Worm (Caenorhabditis elegans) whole organism, late embryonic: ENCODE results near the gene C33H5.16.

Experiments used
- C38D4.7 ChIP-seq: fragments of 200-800 bp; sonication (Bioruptor generic); optimal IDR thresholded peaks from 2 replicates; lab custom pipeline; 2018; ENCODE audit warnings: mild to moderate bottlenecking, missing genetic modification characterization, moderate library complexity, missing compliant biosample characterization
- F13H6.1 ChIP-seq: sonication (generic microtip); optimal IDR thresholded peaks from 2 replicates; lab custom pipeline; 2016; ENCODE audit warnings: missing genetic modification characterization, missing compliant biosample characterization
- K09A11.1 ChIP-seq: sonication (generic microtip); optimal IDR thresholded peaks from 2 replicates; lab custom pipeline; 2017; ENCODE audit warnings: antibody characterized with exemption, mild to moderate bottlenecking, missing genetic modification characterization, missing compliant biosample characterization; ENCODE audit not compliant: insufficient read depth
- T23F11.4 ChIP-seq: fragments of 200-800 bp; sonication (Bioruptor generic); optimal IDR thresholded peaks from 2 replicates; lab custom pipeline; 2018; ENCODE audit warnings: mild to moderate bottlenecking, missing genetic modification characterization, missing compliant biosample characterization
- Y22D7AL.16 ChIP-seq: sonication (generic microtip); optimal IDR thresholded peaks from 2 replicates; lab custom pipeline; 2016; ENCODE audit warnings: missing genetic modification characterization, missing compliant biosample characterization
- ahr-1 ChIP-seq: sonication (generic microtip); optimal IDR thresholded peaks from 2 replicates; lab custom pipeline; 2016; ENCODE audit warnings: missing genetic modification characterization, missing compliant biosample characterization
- ama-1 ChIP-seq: fragments of 150-350 bp; optimal IDR thresholded peaks from 2 replicates; lab custom pipeline; 2014
- ceh-14 ChIP-seq: sonication (generic microtip); optimal IDR thresholded peaks from 2 replicates; lab custom pipeline; 2016; ENCODE audit warnings: missing genotype, missing genetic modification characterization, missing compliant biosample characterization
- ceh-18 ChIP-seq: sonication (generic microtip); optimal IDR thresholded peaks from 2 replicates; lab custom pipeline; 2016; ENCODE audit warnings: missing genetic modification characterization, missing compliant biosample characterization
- ceh-24 ChIP-seq: sonication (generic microtip); optimal IDR thresholded peaks from 2 replicates; lab custom pipeline; 2016; ENCODE audit warnings: mild to moderate bottlenecking, missing genetic modification characterization, missing compliant biosample characterization
- ceh-30 ChIP-seq: fragments of 150-350 bp; optimal IDR thresholded peaks from 2 replicates; lab custom pipeline; 2014; ENCODE audit warnings: missing biosample characterization, missing genetic modification characterization
- ceh-31 ChIP-seq: sonication (generic microtip); optimal IDR thresholded peaks from 2 replicates; lab custom pipeline; 2016; ENCODE audit warnings: missing genetic modification characterization, missing compliant biosample characterization
- ceh-34 ChIP-seq: sonication (generic microtip); optimal IDR thresholded peaks from 2 replicates; lab custom pipeline; 2016; ENCODE audit warnings: mild to moderate bottlenecking, missing genetic modification characterization, missing compliant biosample characterization
- ceh-48 ChIP-seq: sonication (generic microtip); optimal IDR thresholded peaks from 2 replicates; lab custom pipeline; 2016; ENCODE audit warnings: missing genetic modification characterization, inconsistent platforms, missing compliant biosample characterization
- ceh-6 ChIP-seq: fragments of 200-800 bp; sonication (Bioruptor generic); optimal IDR thresholded peaks from 2 replicates; lab custom pipeline; 2018; ENCODE audit warnings: mild to moderate bottlenecking, missing genetic modification characterization, missing compliant biosample characterization
- ceh-9 ChIP-seq: sonication (generic microtip); optimal IDR thresholded peaks from 2 replicates; lab custom pipeline; 2016; ENCODE audit warnings: mild to moderate bottlenecking, missing genetic modification characterization, inconsistent platforms, missing compliant biosample characterization
- che-1 ChIP-seq: sonication (generic microtip); optimal IDR thresholded peaks from 2 replicates; lab custom pipeline; 2016; ENCODE audit warnings: mild to moderate bottlenecking, missing genetic modification characterization, missing compliant biosample characterization
- dve-1 ChIP-seq: sonication (generic microtip); optimal IDR thresholded peaks from 2 replicates; lab custom pipeline; 2017; ENCODE audit warnings: antibody characterized with exemption, mild to moderate bottlenecking, missing genetic modification characterization, missing compliant biosample characterization
- elt-2 ChIP-seq: sonication (generic microtip); optimal IDR thresholded peaks from 2 replicates; lab custom pipeline; 2016; ENCODE audit warnings: missing genetic modification reagents, missing genetic modification characterization, missing compliant biosample characterization
- elt-4 ChIP-seq: sonication (generic microtip); optimal IDR thresholded peaks from 2 replicates; lab custom pipeline; 2016; ENCODE audit warnings: missing genetic modification characterization, missing compliant biosample characterization
- ets-4 ChIP-seq: sonication (generic microtip); optimal IDR thresholded peaks from 2 replicates; lab custom pipeline; 2016; ENCODE audit warnings: missing genetic modification characterization, missing compliant biosample characterization
- eyg-1 ChIP-seq: sonication (generic microtip); optimal IDR thresholded peaks from 2 replicates; lab custom pipeline; 2016; ENCODE audit warnings: missing genotype, missing genetic modification characterization, missing compliant biosample characterization
- fkh-10 ChIP-seq: fragments of 150-350 bp; optimal IDR thresholded peaks from 2 replicates; lab custom pipeline; 2014; ENCODE audit warnings: missing biosample characterization, missing genetic modification reagents, missing genetic modification characterization
- gmeb-2 ChIP-seq: sonication (generic microtip); optimal IDR thresholded peaks from 2 replicates; lab custom pipeline; 2016; ENCODE audit warnings: missing genetic modification characterization, inconsistent platforms, missing compliant biosample characterization
- hlh-13 ChIP-seq: fragments of 200-800 bp; sonication (Bioruptor generic); optimal IDR thresholded peaks from 2 replicates; lab custom pipeline; 2018; ENCODE audit warnings: mild to moderate bottlenecking, missing genetic modification characterization, missing compliant biosample characterization
- hlh-15 ChIP-seq: sonication (generic microtip); optimal IDR thresholded peaks from 2 replicates; lab custom pipeline; 2016; ENCODE audit warnings: missing genetic modification characterization, missing compliant biosample characterization
- hlh-30 ChIP-seq: sonication (generic microtip); optimal IDR thresholded peaks from 2 replicates; lab custom pipeline; 2017; ENCODE audit warnings: antibody characterized with exemption, missing genetic modification characterization, missing compliant biosample characterization; ENCODE audit not compliant: insufficient read depth
- hlh-8 ChIP-seq: sonication (generic microtip); optimal IDR thresholded peaks from 2 replicates; lab custom pipeline; 2016; ENCODE audit warnings: missing genotype, missing genetic modification characterization, missing compliant biosample characterization
- lim-6 ChIP-seq: sonication (generic microtip); optimal IDR thresholded peaks from 2 replicates; lab custom pipeline; 2016; ENCODE audit warnings: missing genetic modification characterization, missing compliant biosample characterization
- lin-11 ChIP-seq: fragments of 200-800 bp; sonication (Bioruptor generic); optimal IDR thresholded peaks from 2 replicates; lab custom pipeline; 2018; ENCODE audit warnings: mild to moderate bottlenecking, missing genetic modification characterization, missing compliant biosample characterization
- madf-2 ChIP-seq: sonication (generic microtip); optimal IDR thresholded peaks from 2 replicates; lab custom pipeline; 2017; ENCODE audit warnings: missing genetic modification characterization, missing compliant biosample characterization
- nfya-1 ChIP-seq: sonication (generic microtip); optimal IDR thresholded peaks from 2 replicates; lab custom pipeline; 2017; ENCODE audit warnings: missing genetic modification characterization, mild to moderate bottlenecking, missing compliant biosample characterization, antibody characterized with exemption, moderate library complexity
- nhr-232 ChIP-seq: sonication (generic microtip); optimal IDR thresholded peaks from 2 replicates; lab custom pipeline; 2016; ENCODE audit warnings: missing genetic modification characterization, missing compliant biosample characterization
- npax-4 ChIP-seq: sonication (generic microtip); optimal IDR thresholded peaks from 2 replicates; lab custom pipeline; 2016; ENCODE audit warnings: missing genetic modification characterization, missing compliant biosample characterization
- odd-2 ChIP-seq: sonication (generic microtip); optimal IDR thresholded peaks from 2 replicates; lab custom pipeline; 2017; ENCODE audit warnings: antibody characterized with exemption, mild to moderate bottlenecking, missing genetic modification characterization, missing compliant biosample characterization
- pax-1 ChIP-seq: fragments of 150-350 bp; optimal IDR thresholded peaks from 2 replicates; lab custom pipeline; 2014; ENCODE audit warnings: missing biosample characterization, missing genetic modification characterization
- pha-2 ChIP-seq: sonication (generic microtip); optimal IDR thresholded peaks from 2 replicates; lab custom pipeline; 2017; ENCODE audit warnings: mild to moderate bottlenecking, missing genetic modification characterization, missing compliant biosample characterization
- pqm-1 ChIP-seq: sonication (generic microtip); optimal IDR thresholded peaks from 2 replicates; lab custom pipeline; 2016; ENCODE audit warnings: missing genetic modification characterization, missing compliant biosample characterization
- pros-1 ChIP-seq: fragments of 150-350 bp; optimal IDR thresholded peaks from 2 replicates; lab custom pipeline; 2014; ENCODE audit warnings: missing biosample characterization, missing genetic modification reagents, missing genetic modification characterization
- ref-2 ChIP-seq: sonication (generic microtip); optimal IDR thresholded peaks from 2 replicates; lab custom pipeline; 2016; ENCODE audit warnings: missing genetic modification characterization, missing compliant biosample characterization
- rnt-1 ChIP-seq: sonication (generic microtip); optimal IDR thresholded peaks from 2 replicates; lab custom pipeline; 2016; ENCODE audit warnings: missing genetic modification characterization, missing compliant biosample characterization
- syd-9 ChIP-seq: sonication (generic microtip); optimal IDR thresholded peaks from 2 replicates; lab custom pipeline; 2016; ENCODE audit warnings: mild to moderate bottlenecking, missing genetic modification characterization, moderate library complexity, missing compliant biosample characterization
- tbx-2 ChIP-seq: sonication (generic microtip); optimal IDR thresholded peaks from 2 replicates; lab custom pipeline; 2016; ENCODE audit warnings: missing genetic modification characterization, missing compliant biosample characterization
- unc-42 ChIP-seq: sonication (generic microtip); optimal IDR thresholded peaks from 2 replicates; lab custom pipeline; 2016; ENCODE audit warnings: missing genotype, missing genetic modification characterization, missing compliant biosample characterization
- unc-55 ChIP-seq: sonication (generic microtip); optimal IDR thresholded peaks from 2 replicates; lab custom pipeline; 2017; ENCODE audit warnings: missing biosample characterization, missing genetic modification reagents, missing genetic modification characterization
- unc-86 ChIP-seq: sonication (generic microtip); optimal IDR thresholded peaks from 2 replicates; lab custom pipeline; 2016; ENCODE audit warnings: missing genetic modification characterization, missing compliant biosample characterization
- zip-5 ChIP-seq: sonication (generic microtip); optimal IDR thresholded peaks from 2 replicates; lab custom pipeline; 2016; ENCODE audit warnings: missing genetic modification characterization, missing compliant biosample characterization

Gene C33H5.16

ce11 chrIV:7790801-7791588, 12.2 kb downstream of the C33H5.16 start, which contains the start of gene rsp-6:
TSS of gene rsp-6 (minus strand) at chrIV:7791229.
- TF ChIP-seq ceh-24 (tag; lab: Kevin White, UChicago), result no peak
- peak; percentile 71 for TF ChIP-seq ceh-18 (tag; lab: Kevin White, UChicago)
- TF ChIP-seq ets-4 (tag; lab: Kevin White, UChicago), result no peak
- peak; percentile 82 for TF ChIP-seq ceh-31 (tag; lab: Kevin White, UChicago)
- peak; percentile 83 for TF ChIP-seq unc-55 (GFP tag; lab: Kevin White, UChicago)
- peak; percentile 53 for TF ChIP-seq ref-2 (tag; lab: Kevin White, UChicago)
- TF ChIP-seq ceh-48, result peak; percentile 9
- no peak for TF ChIP-seq hlh-15
- no peak for TF ChIP-seq lin-11 (tag; lab: Kevin White, UChicago)
- no peak for TF ChIP-seq pqm-1 (tag; lab: Kevin White, UChicago)
- no peak for TF ChIP-seq lim-6 (tag; lab: Kevin White, UChicago)
- TF ChIP-seq che-1 (tag; lab: Kevin White, UChicago), result no peak
- TF ChIP-seq odd-2 (tag; lab: Kevin White, UChicago), result no peak
- TF ChIP-seq ceh-6 (GFP tag; lab: Kevin White, UChicago), result no peak
- no peak for TF ChIP-seq npax-4
- no peak for TF ChIP-seq pax-1 (tag; lab: Kevin White, UChicago)
- TF ChIP-seq ceh-14 (tag; lab: Kevin White, UChicago), result peak; percentile 52
- TF ChIP-seq K09A11.1, result no peak
- no peak for TF ChIP-seq syd-9 (tag; lab: Kevin White, UChicago)
- TF ChIP-seq pros-1, result no peak
- TF ChIP-seq unc-42 (tag; lab: Kevin White, UChicago), result peak; percentile 88
- TF ChIP-seq ceh-9 (tag; lab: Kevin White, UChicago), result no peak
- no peak for TF ChIP-seq F13H6.1 (tag; lab: Kevin White, UChicago)
- TF ChIP-seq unc-86 (tag; lab: Kevin White, UChicago), result peak; percentile 60
- no peak for TF ChIP-seq rnt-1 (tag; lab: Kevin White, UChicago)
- TF ChIP-seq madf-2 (tag; lab: Kevin White, UChicago), result no peak
- no peak for TF ChIP-seq hlh-13 (GFP tag; lab: Kevin White, UChicago)
- TF ChIP-seq ceh-34, result peak; percentile 47
- peak; percentile 25 for TF ChIP-seq hlh-30 (tag; lab: Kevin White, UChicago)
- no peak for TF ChIP-seq ahr-1 (tag; lab: Kevin White, UChicago)
- TF ChIP-seq Y22D7AL.16 (tag; lab: Kevin White, UChicago), result no peak
- TF ChIP-seq eyg-1 (tag; lab: Kevin White, UChicago), result no peak
- TF ChIP-seq ama-1 (lab: Kevin White, UChicago), result no peak
- no peak for TF ChIP-seq ceh-30 (tag; lab: Kevin White, UChicago)
- peak; percentile 79 for TF ChIP-seq tbx-2 (tag; lab: Kevin White, UChicago)
- no peak for TF ChIP-seq hlh-8
- TF ChIP-seq nfya-1, result peak; percentile 95
- no peak for TF ChIP-seq gmeb-2 (tag; lab: Kevin White, UChicago)
- TF ChIP-seq C38D4.7, result no peak
- no peak for TF ChIP-seq T23F11.4 (GFP tag; lab: Kevin White, UChicago)
- peak; percentile 73 for TF ChIP-seq elt-2 (tag; lab: Kevin White, UChicago)
- TF ChIP-seq elt-4 (tag; lab: Kevin White, UChicago), result no peak
- TF ChIP-seq zip-5 (tag; lab: Kevin White, UChicago), result no peak
- no peak for TF ChIP-seq nhr-232 (tag; lab: Kevin White, UChicago)
- no peak for TF ChIP-seq fkh-10 (GFP tag; lab: Kevin White, UChicago)
- peak; percentile 75 for TF ChIP-seq dve-1 (tag; lab: Kevin White, UChicago)
- TF ChIP-seq pha-2 (tag; lab: Kevin White, UChicago), result no peak
